Fruit fly (Drosophila melanogaster): ENCODE measurements around the gene Tengl2.

dm6 chr2L:2198119-2198494 lies 41.1 kb downstream of the Tengl2 start:
- TF ChIP-seq psq (optimal IDR thresholded peaks at IDR 0.05) (no peak), h (optimal IDR thresholded peaks at IDR 0.05) (no peak), insv (optimal IDR thresholded peaks at IDR 0.05) (no peak), Myc (optimal IDR thresholded peaks at IDR 0.05) (no peak), ttk (optimal IDR thresholded peaks at IDR 0.05) (no peak)

All from Kc167 (cell line).